Worm (Caenorhabditis elegans) whole organism, midembryonic: Measurements from ENCODE around the gene xpc-1.

Experiments used
- T22C8.4 ChIP-seq: fragments of 200-800 bp; sonication (Bioruptor generic); IDR thresholded peaks from 2 replicates; pipeline ENCODE4 v1.3.6; 2022; ENCODE audit warnings: missing genetic modification characterization, missing compliant biosample characterization
- cog-1 ChIP-seq: sonication (generic microtip); optimal IDR thresholded peaks from 2 replicates; lab custom pipeline; 2016; ENCODE audit warnings: missing genetic modification characterization, missing compliant biosample characterization
- flt-1 ChIP-seq: fragments of 200-800 bp; sonication (Bioruptor generic); IDR thresholded peaks from 2 replicates; pipeline ENCODE4 v1.3.6; 2022; ENCODE audit warnings: missing genetic modification characterization, missing compliant biosample characterization
- klf-2 ChIP-seq: fragments of 200-800 bp; sonication (Bioruptor generic); conservative IDR thresholded peaks from 2 replicates; pipeline ENCODE4 v1.3.6; 2022; ENCODE audit warnings: missing genetic modification reagents, missing genetic modification characterization, missing compliant biosample characterization
- med-1 ChIP-seq: sonication (generic microtip); optimal IDR thresholded peaks from 2 replicates; lab custom pipeline; 2017; ENCODE audit warnings: missing genetic modification characterization, mild to moderate bottlenecking, missing compliant biosample characterization, antibody characterized with exemption, missing genetic modification reagents; ENCODE audit not compliant: insufficient read depth
- ref-1 ChIP-seq: fragments of 200-800 bp; sonication (Bioruptor generic); conservative IDR thresholded peaks from 2 replicates; pipeline ENCODE4 v1.3.6; 2022; ENCODE audit warnings: missing genetic modification reagents, missing genetic modification characterization, missing compliant biosample characterization
- tab-1 ChIP-seq: fragments of 200-800 bp; sonication (Bioruptor generic); IDR thresholded peaks from 2 replicates; pipeline ENCODE4 v1.3.6; 2022; ENCODE audit warnings: missing genetic modification characterization, missing compliant biosample characterization
- ztf-23 ChIP-seq: fragments of 200-800 bp; sonication (Bioruptor generic); IDR thresholded peaks from 2 replicates; pipeline ENCODE4 v1.3.6; 2022; ENCODE audit warnings: missing genetic modification reagents, missing genetic modification characterization, missing compliant biosample characterization
- ztf-29 ChIP-seq: fragments of 200-800 bp; sonication (Bioruptor generic); IDR thresholded peaks from 2 replicates; pipeline ENCODE4 v1.3.6; 2022; ENCODE audit warnings: missing genetic modification reagents, missing genetic modification characterization, missing compliant biosample characterization

xpc-1 gene

ce11 chrIV:1965135-1965534, 27.8 kb upstream of the xpc-1 start, which contains the start of gene Y48A5A.1:
Y48A5A.1 (plus strand) TSS chrIV:1965481.
- TF ChIP-seq ref-1: no peak
- TF ChIP-seq ztf-23: no peak
- peak; percentile 77 for TF ChIP-seq T22C8.4 (GFP tag; lab: Robert Waterston, UW)

- TF ChIP-seq T22C8.4 (GFP tag; lab: Robert Waterston, UW): peak; percentile 74
- TF ChIP-seq ztf-29 (GFP tag; lab: Robert Waterston, UW): no peak
These were observed 23.5 kb upstream of the xpc-1 start, which contains the start of gene Y48A5A.3 for ce11 chrIV:1969353-1969752. Y48A5A.3 (plus strand) TSS chrIV:1969737.

ce11 chrIV:1970158-1970557, 22.7 kb upstream of the xpc-1 start:
- no peak for TF ChIP-seq flt-1 (GFP tag; lab: Robert Waterston, UW)

- no peak for TF ChIP-seq flt-1 (GFP tag; lab: Robert Waterston, UW)
- peak; percentile 71 for TF ChIP-seq T22C8.4 (GFP tag; lab: Robert Waterston, UW)
These were observed 21.8 kb upstream of the xpc-1 start for ce11 chrIV:1971078-1971477.

ce11 chrIV:1972271-1972670, 20.6 kb upstream of the xpc-1 start, which contains the start of gene Y76B12C.4:
Y76B12C.4 (minus strand) TSS chrIV:1972371.
- TF ChIP-seq ref-1 (no peak), ztf-23 (no peak)

ce11 chrIV:1973372-1973771, 19.5 kb upstream of the xpc-1 start, which contains the start of gene Y76B12C.3:
Y76B12C.3 (plus strand) TSS chrIV:1973705.
- TF ChIP-seq T22C8.4 (GFP tag; lab: Robert Waterston, UW) (no peak), tab-1 (no peak), cog-1 (no peak), med-1 (GFP tag; lab: Kevin White, UChicago) (no peak), klf-2 (no peak), ref-1 (no peak), ztf-29 (GFP tag; lab: Robert Waterston, UW) (no peak), flt-1 (GFP tag; lab: Robert Waterston, UW) (no peak)

ce11 chrIV:1975594-1975993, 17.3 kb upstream of the xpc-1 start:
- TF ChIP-seq T22C8.4 (GFP tag; lab: Robert Waterston, UW) (no peak), ztf-23 (no peak), med-1 (GFP tag; lab: Kevin White, UChicago) (no peak), flt-1 (GFP tag; lab: Robert Waterston, UW) (no peak), cog-1 (no peak), ref-1 (no peak), tab-1 (no peak), ztf-29 (GFP tag; lab: Robert Waterston, UW) (no peak), klf-2 (no peak)

- TF ChIP-seq tab-1 (no peak), cog-1 (no peak), klf-2 (no peak), ztf-23 (no peak), flt-1 (GFP tag; lab: Robert Waterston, UW) (no peak), ref-1 (no peak)
These were observed 13.1 kb upstream of the xpc-1 start, which contains the start of gene Y76B12C.8 for ce11 chrIV:1979782-1980181. Y76B12C.8 (plus strand) TSS chrIV:1979988.

ce11 chrIV:1980961-1981446, 11.9 kb upstream of the xpc-1 start, which contains the start of gene Y76B12C.6:
Y76B12C.6 (plus strand) TSS chrIV:1981396.
- TF ChIP-seq ztf-29 (GFP tag; lab: Robert Waterston, UW): peak; percentile 56; the same call in 1 of the 2 replicates
- peak; percentile 38 for TF ChIP-seq med-1 (GFP tag; lab: Kevin White, UChicago)
- peak; percentile 79 for TF ChIP-seq flt-1 (GFP tag; lab: Robert Waterston, UW)
- 0 out of 2 replicates have a peak, but pooled peaks have one; percentile 54 for TF ChIP-seq klf-2
- 0 out of 2 replicates have a peak, but pooled peaks have one; percentile 6 for TF ChIP-seq T22C8.4 (GFP tag; lab: Robert Waterston, UW)
- TF ChIP-seq ztf-23: peak; percentile 74
- peak; percentile 65; the same call in 1 of the 2 replicates for TF ChIP-seq tab-1
- 0 out of 2 replicates have a peak, but pooled peaks have one; percentile 33 for TF ChIP-seq ref-1
- peak; percentile 36 for TF ChIP-seq cog-1

ce11 chrIV:1990843-1991339, 2.0 kb upstream of the xpc-1 start:
- TF ChIP-seq flt-1 (GFP tag; lab: Robert Waterston, UW): 0 out of 2 replicates have a peak, but pooled peaks have one; percentile 6
- no peak for TF ChIP-seq ztf-29 (GFP tag; lab: Robert Waterston, UW)

- TF ChIP-seq klf-2: no peak
- no peak for TF ChIP-seq med-1 (GFP tag; lab: Kevin White, UChicago)
- TF ChIP-seq cog-1: no peak
- no peak for TF ChIP-seq flt-1 (GFP tag; lab: Robert Waterston, UW)
- TF ChIP-seq ztf-29 (GFP tag; lab: Robert Waterston, UW): no peak
- TF ChIP-seq ztf-23: no peak
- TF ChIP-seq tab-1: no peak
- TF ChIP-seq T22C8.4 (GFP tag; lab: Robert Waterston, UW): no peak
- no peak for TF ChIP-seq ref-1
These were observed 4.9 kb downstream of the xpc-1 start for ce11 chrIV:1997762-1998161.

ce11 chrIV:2002290-2002689, 9.4 kb downstream of the xpc-1 start:
- no peak for TF ChIP-seq ztf-23
- no peak for TF ChIP-seq klf-2
- no peak for TF ChIP-seq cog-1
- TF ChIP-seq ref-1: no peak
- no peak for TF ChIP-seq ztf-29 (GFP tag; lab: Robert Waterston, UW)
- no peak for TF ChIP-seq T22C8.4 (GFP tag; lab: Robert Waterston, UW)
- no peak for TF ChIP-seq flt-1 (GFP tag; lab: Robert Waterston, UW)
- TF ChIP-seq tab-1: no peak
- no peak for TF ChIP-seq med-1 (GFP tag; lab: Kevin White, UChicago)
